Fruit fly (Drosophila melanogaster): Measurements from ENCODE around the gene Ir85a.
A peak's percentile ranks its signal among the peaks of the same experiment; 100 is the strongest.

The Ir85a gene

dm6 chr3R:8811323-8811936 lies 16.9 kb downstream of the Ir85a start:
- peak; percentile 73 for TF ChIP-seq CG17801 (GFP tag; optimal IDR thresholded peaks at IDR 0.05; ENCODE audit: partially characterized antibody)

- no peak for TF ChIP-seq CG17801 (GFP tag; optimal IDR thresholded peaks at IDR 0.05; ENCODE audit: partially characterized antibody)
Observed at dm6 chr3R:8812342-8812966, 18.0 kb downstream of the Ir85a start.

- no peak for TF ChIP-seq CG17801 (GFP tag; optimal IDR thresholded peaks at IDR 0.05; ENCODE audit: partially characterized antibody)
Observed at dm6 chr3R:8813164-8813629, 18.7 kb downstream of the Ir85a start, which contains the start of gene CG9837. TSS of gene CG9837 (minus strand) at chr3R:8813579.

dm6 chr3R:8814029-8814647 lies 19.7 kb downstream of the Ir85a start:
- no peak for TF ChIP-seq CG17801 (GFP tag; optimal IDR thresholded peaks at IDR 0.05; ENCODE audit: partially characterized antibody)

- no peak for TF ChIP-seq CG17801 (GFP tag; optimal IDR thresholded peaks at IDR 0.05; ENCODE audit: partially characterized antibody)
Observed at dm6 chr3R:8815074-8815473, 20.6 kb downstream of the Ir85a start.

- TF ChIP-seq CG17801 (GFP tag; optimal IDR thresholded peaks at IDR 0.05; ENCODE audit: partially characterized antibody): no peak
Observed at dm6 chr3R:8818239-8818638, 23.8 kb downstream of the Ir85a start.

dm6 chr3R:8819551-8820057 lies 25.1 kb downstream of the Ir85a start:
- TF ChIP-seq CG17801 (GFP tag; optimal IDR thresholded peaks at IDR 0.05; ENCODE audit: partially characterized antibody): no peak

dm6 chr3R:8820428-8820912 lies 26.0 kb downstream of the Ir85a start, which contains the start of gene aqz:
TSS of gene aqz (minus strand) at chr3R:8820682.
- TF ChIP-seq CG17801 (GFP tag; optimal IDR thresholded peaks at IDR 0.05; ENCODE audit: partially characterized antibody): peak; percentile 67

- no peak for TF ChIP-seq CG17801 (GFP tag; optimal IDR thresholded peaks at IDR 0.05; ENCODE audit: partially characterized antibody)
Observed at dm6 chr3R:8821623-8822022, 27.1 kb downstream of the Ir85a start, which contains the start of gene CG8369. TSS of gene CG8369 (plus strand) at chr3R:8822008.

- no peak for TF ChIP-seq CG17801 (GFP tag; optimal IDR thresholded peaks at IDR 0.05; ENCODE audit: partially characterized antibody)
Observed at dm6 chr3R:8822919-8823318, 28.4 kb downstream of the Ir85a start.

dm6 chr3R:8823761-8824499 lies 29.4 kb downstream of the Ir85a start, which contains the start of the genes IscU and CG8379:
TSS of gene IscU (minus strand) at chr3R:8824177.
TSS of gene CG8379 (plus strand) at chr3R:8824411.
- TF ChIP-seq CG17801 (GFP tag; optimal IDR thresholded peaks at IDR 0.05; ENCODE audit: partially characterized antibody): peak; percentile 73

- TF ChIP-seq CG17801 (GFP tag; optimal IDR thresholded peaks at IDR 0.05; ENCODE audit: partially characterized antibody): no peak
Observed at dm6 chr3R:8841038-8841437, 46.6 kb downstream of the Ir85a start.

dm6 chr3R:8841533-8841932 lies 47.0 kb downstream of the Ir85a start:
- TF ChIP-seq CG17801 (GFP tag; optimal IDR thresholded peaks at IDR 0.05; ENCODE audit: partially characterized antibody): no peak

- no peak for TF ChIP-seq CG17801 (GFP tag; optimal IDR thresholded peaks at IDR 0.05; ENCODE audit: partially characterized antibody)
Observed at dm6 chr3R:8843942-8844637, 49.6 kb downstream of the Ir85a start.

Measured in ovary, adult (tissue).